Worm (Caenorhabditis elegans) whole organism, L4 larva: Measurements from ENCODE around the gene F58E2.4.

ENCODE experiments used
- F49E8.2 ChIP-seq: sonication (generic microtip); optimal IDR thresholded peaks from 2 replicates; lab custom pipeline; 2016; ENCODE audit warnings: missing compliant biosample characterization, mild to moderate bottlenecking, missing genetic modification characterization, borderline replicate concordance
- hmg-1.1 ChIP-seq: fragments of 200-800 bp; sonication (Bioruptor generic); IDR thresholded peaks from 2 replicates; pipeline ENCODE4 v1.3.6; 2022; ENCODE audit warnings: missing genetic modification reagents, missing genetic modification characterization, missing compliant biosample characterization
- lin-1 ChIP-seq: fragments of 200-800 bp; sonication (Bioruptor generic); IDR thresholded peaks from 2 replicates; pipeline ENCODE4 v1.3.6; 2022; ENCODE audit warnings: missing genetic modification reagents, missing genetic modification characterization, missing compliant biosample characterization
- snpc-4 ChIP-seq: fragments of 150-350 bp; optimal IDR thresholded peaks from 2 replicates; lab custom pipeline; 2014; ENCODE audit warnings: missing biosample characterization, missing genetic modification characterization
- unc-62 ChIP-seq, 3 experiments: fragments of 150-350 bp in 1 of 3; sonication (generic microtip); optimal IDR thresholded peaks in 2 of 3; peaks in 1 of 3; 1 replicate in 1 of 3; 2 replicates in 2 of 3; lab custom pipeline; 2014 to 2017; ENCODE audit warnings: missing biosample characterization in 3 of 3, missing genetic modification characterization in 3 of 3, missing genetic modification reagents in 3 of 3, missing genotype in 1 of 3

- TF ChIP-seq snpc-4 (tag; lab: Kevin White, UChicago) (no peak), unc-62 (GFP tag; optimal IDR thresholded peaks at IDR 0.05 in 1 of 2; lab: Kevin White, UChicago) (no peak), unc-62 (tag; optimal IDR thresholded peaks at IDR 0.05; lab: Kevin White, UChicago) (no peak), lin-1 (no peak), F49E8.2 (tag; lab: Kevin White, UChicago) (no peak), hmg-1.1 (no peak)
Measured at ce11 chrIV:3436021-3436420, 27.2 kb upstream of the F58E2.4 start, which contains the start of gene srz-32.
